Fruit fly (Drosophila melanogaster) whole organism, prepupa: ENCODE data around the gene CG15773.

Source experiments
- Blimp-1 ChIP-seq: fragments of 200-800 bp; sonication (Bioruptor generic); optimal IDR thresholded peaks from 3 replicates; lab custom pipeline; 2017; ENCODE audit warnings: missing biosample characterization, missing genetic modification characterization, mild to moderate bottlenecking, moderate library complexity, missing genetic modification reagents
- CG10631 ChIP-seq: fragments of 200-800 bp; sonication (Bioruptor generic); optimal IDR thresholded peaks from 2 replicates; lab custom pipeline; 2016; ENCODE audit warnings: missing biosample characterization, missing genetic modification characterization
- CG10669 ChIP-seq: fragments of 200-800 bp; sonication (Bioruptor generic); optimal IDR thresholded peaks from 3 replicates; lab custom pipeline; 2018; ENCODE audit warnings: missing biosample characterization, mild to moderate bottlenecking, missing genetic modification characterization, moderate library complexity
- CG11294 ChIP-seq: fragments of 200-800 bp; sonication (Bioruptor generic); IDR thresholded peaks from 2 replicates; pipeline ENCODE4 v1.3.6; 2022; ENCODE audit warnings: missing biosample characterization, missing genetic modification characterization
- CG11902 ChIP-seq: fragments of 200-800 bp; sonication (Bioruptor generic); optimal IDR thresholded peaks from 3 replicates; lab custom pipeline; 2016; ENCODE audit warnings: missing biosample characterization, missing genetic modification characterization
- CG15336 ChIP-seq: fragments of 200-800 bp; sonication (Bioruptor generic); IDR thresholded peaks from 2 replicates; pipeline ENCODE4 v1.3.6; 2022; ENCODE audit warnings: missing biosample characterization, missing genetic modification characterization
- CG1621 ChIP-seq: fragments of 200-800 bp; sonication (Bioruptor generic); optimal IDR thresholded peaks from 3 replicates; lab custom pipeline; 2018; ENCODE audit warnings: missing biosample characterization, mild to moderate bottlenecking, missing genetic modification characterization
- CG3032 ChIP-seq: fragments of 200-800 bp; optimal IDR thresholded peaks from 2 replicates; lab custom pipeline; 2019; ENCODE audit warnings: missing biosample characterization, mild to moderate bottlenecking, missing genetic modification characterization, moderate library complexity
- CG32006 ChIP-seq: fragments of 200-800 bp; sonication (Bioruptor generic); optimal IDR thresholded peaks from 3 replicates; lab custom pipeline; 2017; ENCODE audit warnings: missing biosample characterization, mild to moderate bottlenecking, missing genetic modification characterization
- CG34406 ChIP-seq: fragments of 200-800 bp; sonication (Bioruptor generic); optimal IDR thresholded peaks from 3 replicates; lab custom pipeline; 2016; ENCODE audit warnings: missing biosample characterization, missing genetic modification characterization
- CG3919 ChIP-seq: fragments of 200-800 bp; sonication (Bioruptor generic); optimal IDR thresholded peaks from 3 replicates; lab custom pipeline; 2016; ENCODE audit warnings: missing biosample characterization, missing genetic modification characterization
- CG4318 ChIP-seq: fragments of 200-800 bp; sonication (Bioruptor generic); optimal IDR thresholded peaks from 3 replicates; lab custom pipeline; 2017; ENCODE audit warnings: missing biosample characterization, mild to moderate bottlenecking, missing genetic modification characterization
- CG6163 ChIP-seq: fragments of 200-800 bp; sonication (Bioruptor generic); IDR thresholded peaks from 3 replicates; pipeline ENCODE4 v1.3.6; 2022; ENCODE audit warnings: missing biosample characterization, missing genetic modification characterization
- CG6792 ChIP-seq: fragments of 200-800 bp; sonication (Bioruptor generic); optimal IDR thresholded peaks from 3 replicates; lab custom pipeline; 2016; ENCODE audit warnings: missing biosample characterization, missing genetic modification characterization
- CG6808 ChIP-seq: fragments of 200-800 bp; sonication (Bioruptor generic); optimal IDR thresholded peaks from 3 replicates; lab custom pipeline; 2017; ENCODE audit warnings: missing biosample characterization, missing genetic modification characterization, mild to moderate bottlenecking, moderate library complexity, missing genetic modification reagents
- CG6854 ChIP-seq: fragments of 200-800 bp; sonication (Bioruptor generic); optimal IDR thresholded peaks from 2 replicates; lab custom pipeline; 2017; ENCODE audit warnings: missing biosample characterization, mild to moderate bottlenecking, missing genetic modification characterization
- CG7368 ChIP-seq: fragments of 200-800 bp; sonication (Bioruptor generic); optimal IDR thresholded peaks from 3 replicates; lab custom pipeline; 2016; ENCODE audit warnings: missing biosample characterization, missing genetic modification characterization
- CG8119 ChIP-seq: fragments of 200-800 bp; sonication (Bioruptor generic); IDR thresholded peaks from 3 replicates; pipeline ENCODE4 v1.3.6; 2022; ENCODE audit warnings: missing biosample characterization, missing genetic modification characterization
- CG9139 ChIP-seq: fragments of 200-800 bp; sonication (Bioruptor generic); optimal IDR thresholded peaks from 3 replicates; lab custom pipeline; 2017; ENCODE audit warnings: missing biosample characterization, mild to moderate bottlenecking, missing genetic modification characterization
- Eip78C ChIP-seq: fragments of 200-800 bp; sonication (Bioruptor generic); peaks from one replicate; lab custom pipeline; 2016; ENCODE audit warnings: missing biosample characterization, missing genetic modification characterization
- Eip93F ChIP-seq: fragments of 200-800 bp; sonication (Bioruptor generic); optimal IDR thresholded peaks from 2 replicates; lab custom pipeline; 2016; ENCODE audit warnings: missing biosample characterization, mild to moderate bottlenecking, missing genetic modification characterization
- Ets21C ChIP-seq: fragments of 200-800 bp; sonication (Bioruptor generic); optimal IDR thresholded peaks from 3 replicates; lab custom pipeline; 2016; ENCODE audit warnings: missing biosample characterization, missing genetic modification characterization
- Ets96B ChIP-seq: fragments of 200-800 bp; optimal IDR thresholded peaks from 2 replicates; lab custom pipeline; 2019; ENCODE audit warnings: missing biosample characterization, mild to moderate bottlenecking, missing genetic modification characterization, moderate library complexity
- Hr39 ChIP-seq: fragments of 200-800 bp; sonication (Bioruptor generic); optimal IDR thresholded peaks from 2 replicates; lab custom pipeline; 2016; ENCODE audit warnings: missing biosample characterization, missing genetic modification characterization
- Lpt ChIP-seq: fragments of 200-800 bp; sonication (Bioruptor generic); optimal IDR thresholded peaks from 3 replicates; lab custom pipeline; 2016; ENCODE audit warnings: missing biosample characterization, missing genetic modification characterization
- Met ChIP-seq: fragments of 200-800 bp; sonication (Bioruptor generic); optimal IDR thresholded peaks from 3 replicates; lab custom pipeline; 2016; ENCODE audit warnings: missing biosample characterization, missing genetic modification characterization
- OdsH ChIP-seq: fragments of 200-800 bp; sonication (Bioruptor generic); optimal IDR thresholded peaks from 3 replicates; lab custom pipeline; 2016; ENCODE audit warnings: missing biosample characterization, missing genetic modification characterization
- Smox ChIP-seq: fragments of 200-800 bp; sonication (Bioruptor generic); optimal IDR thresholded peaks from 3 replicates; lab custom pipeline; 2016; ENCODE audit warnings: missing biosample characterization, missing genetic modification characterization
- Sox102F ChIP-seq: fragments of 200-800 bp; sonication (Bioruptor generic); optimal IDR thresholded peaks from 2 replicates; lab custom pipeline; 2016; ENCODE audit warnings: missing biosample characterization, mild to moderate bottlenecking, missing genetic modification characterization
- Sox14 ChIP-seq: fragments of 200-800 bp; sonication (Bioruptor generic); optimal IDR thresholded peaks from 3 replicates; lab custom pipeline; 2016; ENCODE audit warnings: missing biosample characterization, missing genetic modification characterization
- Sox15 ChIP-seq: fragments of 200-800 bp; sonication (Bioruptor generic); optimal IDR thresholded peaks from 3 replicates; lab custom pipeline; 2016; ENCODE audit warnings: missing biosample characterization, missing genetic modification characterization
- achi ChIP-seq: fragments of 200-800 bp; sonication (Bioruptor generic); optimal IDR thresholded peaks from 3 replicates; lab custom pipeline; 2016; ENCODE audit warnings: missing biosample characterization, missing genetic modification characterization
- acj6 ChIP-seq: fragments of 200-800 bp; sonication (Bioruptor generic); optimal IDR thresholded peaks from 3 replicates; lab custom pipeline; 2016; ENCODE audit warnings: missing biosample characterization, missing genetic modification characterization
- cyc ChIP-seq: fragments of 200-800 bp; sonication (Bioruptor generic); optimal IDR thresholded peaks from 3 replicates; lab custom pipeline; 2016; ENCODE audit warnings: missing biosample characterization, missing genetic modification characterization
- dac ChIP-seq: fragments of 200-800 bp; sonication (Bioruptor generic); optimal IDR thresholded peaks from 2 replicates; lab custom pipeline; 2017; ENCODE audit warnings: missing biosample characterization, mild to moderate bottlenecking, missing genetic modification characterization
- dsx ChIP-seq: fragments of 200-800 bp; optimal IDR thresholded peaks from 3 replicates; lab custom pipeline; 2019; ENCODE audit warnings: missing biosample characterization, mild to moderate bottlenecking, missing genetic modification characterization, moderate library complexity; ENCODE audit not compliant: poor library complexity, severe bottlenecking
- eg ChIP-seq: fragments of 200-800 bp; sonication (Bioruptor generic); IDR thresholded peaks from 3 replicates; pipeline ENCODE4 v1.3.6; 2022; ENCODE audit warnings: missing biosample characterization, missing genetic modification characterization
- esn ChIP-seq: fragments of 200-800 bp; sonication (Bioruptor generic); optimal IDR thresholded peaks from 2 replicates; lab custom pipeline; 2016; ENCODE audit warnings: missing biosample characterization, mild to moderate bottlenecking, missing genetic modification characterization, moderate library complexity
- fd59A ChIP-seq: fragments of 200-800 bp; sonication (Bioruptor generic); optimal IDR thresholded peaks from 2 replicates; lab custom pipeline; 2017; ENCODE audit warnings: missing biosample characterization, mild to moderate bottlenecking, missing genetic modification characterization, missing genetic modification reagents
- fd85E ChIP-seq: fragments of 200-800 bp; sonication (Bioruptor generic); optimal IDR thresholded peaks from 3 replicates; lab custom pipeline; 2016; ENCODE audit warnings: missing biosample characterization, missing genetic modification characterization
- fkh ChIP-seq: fragments of 200-800 bp; sonication (Bioruptor generic); optimal IDR thresholded peaks from 3 replicates; lab custom pipeline; 2017; ENCODE audit warnings: missing biosample characterization, mild to moderate bottlenecking, missing genetic modification characterization, moderate library complexity
- net ChIP-seq: fragments of 200-800 bp; sonication (Bioruptor generic); optimal IDR thresholded peaks from 3 replicates; lab custom pipeline; 2016; ENCODE audit warnings: missing biosample characterization, missing genetic modification characterization
- pdm3 ChIP-seq: fragments of 200-800 bp; sonication (Bioruptor generic); optimal IDR thresholded peaks from 3 replicates; lab custom pipeline; 2016; ENCODE audit warnings: missing biosample characterization, missing genetic modification characterization
- spab ChIP-seq: fragments of 200-800 bp; sonication (Bioruptor generic); optimal IDR thresholded peaks from 2 replicates; lab custom pipeline; 2017; ENCODE audit warnings: missing biosample characterization, mild to moderate bottlenecking, missing genetic modification characterization, missing genetic modification reagents
- ss ChIP-seq, 2 experiments: fragments of 200-800 bp; sonication (Bioruptor generic); optimal IDR thresholded peaks; 2 replicates in 1 of 2; 3 replicates in 1 of 2; lab custom pipeline; 2017 to 2018; ENCODE audit warnings: mild to moderate bottlenecking in 2 of 2, missing biosample characterization in 2 of 2, missing genetic modification characterization in 2 of 2, moderate library complexity in 1 of 2
- svp ChIP-seq: fragments of 200-800 bp; sonication (Bioruptor generic); peaks from one replicate; lab custom pipeline; 2016; ENCODE audit warnings: missing biosample characterization, missing genetic modification characterization
- vri ChIP-seq: fragments of 200-800 bp; sonication (Bioruptor generic); optimal IDR thresholded peaks from 3 replicates; lab custom pipeline; 2016; ENCODE audit warnings: missing biosample characterization, mild to moderate bottlenecking, missing genetic modification characterization

CG15773 gene

DNA sequence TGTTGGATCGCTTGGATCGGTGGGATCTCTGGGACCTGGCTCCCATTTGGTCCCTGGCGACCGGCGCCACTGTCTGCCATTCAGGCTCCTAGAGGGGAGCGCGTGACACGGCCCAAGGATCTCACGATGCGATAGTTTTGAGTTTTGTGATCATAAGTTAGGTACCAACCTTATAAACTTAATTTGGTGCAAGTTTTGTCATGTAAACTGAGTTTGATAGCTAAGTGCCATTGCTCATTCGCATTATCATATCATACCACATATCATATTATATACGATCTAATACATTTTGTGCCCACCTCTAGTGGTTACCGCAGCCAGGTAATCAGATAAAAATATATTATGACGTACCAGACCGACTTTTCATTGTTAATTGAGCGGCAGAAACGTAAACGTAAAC, 36.6 kb upstream of the CG15773 start:
- no peak for TF ChIP-seq CG7368 (GFP tag; lab: Kevin White, UChicago)
- no peak for TF ChIP-seq net
- no peak for TF ChIP-seq spab (GFP tag; lab: Kevin White, UChicago)
- TF ChIP-seq CG11294 (GFP tag; lab: Robert Waterston, UW), result no peak
- peak; percentile 84 for TF ChIP-seq Ets96B (tag; lab: Kevin White, UChicago)
- TF ChIP-seq CG1621, result no peak
- TF ChIP-seq Smox, result no peak
- no peak for TF ChIP-seq CG15336 (GFP tag; lab: Robert Waterston, UW)
- TF ChIP-seq esn, result no peak
- TF ChIP-seq CG3919 (GFP tag; lab: Kevin White, UChicago), result no peak
- no peak for TF ChIP-seq CG6792
- no peak for TF ChIP-seq CG6854 (GFP tag; lab: Kevin White, UChicago)
- TF ChIP-seq acj6 (GFP tag; lab: Kevin White, UChicago), result no peak
- no peak for TF ChIP-seq Met (GFP tag; lab: Kevin White, UChicago)
- no peak for TF ChIP-seq svp (GFP tag; lab: Kevin White, UChicago)
- no peak for TF ChIP-seq achi (GFP tag; lab: Kevin White, UChicago)
- peak; percentile 86 for TF ChIP-seq CG3032 (tag; lab: Kevin White, UChicago)
- no peak for TF ChIP-seq CG34406 (GFP tag; lab: Kevin White, UChicago)
- peak; percentile 22; the same call in 1 of the 3 replicates for TF ChIP-seq eg (GFP tag; lab: Robert Waterston, UW)
- TF ChIP-seq pdm3 (GFP tag; lab: Kevin White, UChicago), result no peak
- peak; percentile 29 for TF ChIP-seq CG10669 (GFP tag; lab: Kevin White, UChicago)
- no peak for TF ChIP-seq fd59A (GFP tag; lab: Kevin White, UChicago)
- no peak for TF ChIP-seq dac (GFP tag; lab: Kevin White, UChicago)
- TF ChIP-seq fd85E, result no peak
- no peak for TF ChIP-seq Lpt (GFP tag; lab: Kevin White, UChicago)
- TF ChIP-seq dsx, result peak; percentile 64
- no peak for TF ChIP-seq CG32006 (GFP tag; lab: Kevin White, UChicago)
- no peak for TF ChIP-seq Sox15 (GFP tag; lab: Kevin White, UChicago)
- TF ChIP-seq CG6163 (GFP tag; lab: Robert Waterston, UW), result peak; percentile 37

DNA sequence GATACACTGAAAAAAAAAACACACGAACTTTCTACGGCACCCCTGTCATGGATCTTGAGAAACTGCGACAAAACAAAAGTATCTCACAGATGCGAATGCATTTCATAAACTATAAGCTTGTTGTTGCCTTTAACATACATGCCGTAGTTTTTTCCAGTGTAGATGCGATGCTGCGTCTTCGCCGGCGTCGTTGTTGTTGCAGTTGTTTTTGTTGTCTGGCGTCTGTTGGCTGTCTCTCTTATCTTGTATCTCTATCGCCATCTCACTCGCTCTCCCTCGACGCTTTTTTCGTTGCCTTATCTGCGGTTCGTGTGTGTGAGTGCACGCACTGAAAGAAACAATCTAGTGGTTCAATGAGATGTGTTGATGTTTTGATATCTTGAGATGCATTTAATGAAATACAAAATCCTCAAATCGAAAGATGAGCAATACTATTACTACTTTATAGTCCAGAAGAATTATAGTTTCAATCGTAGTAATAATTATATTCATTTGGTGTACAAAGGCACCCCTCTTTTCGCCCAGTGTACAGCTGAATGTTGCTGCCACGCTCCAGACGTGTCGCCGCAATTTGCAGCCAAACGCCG, 36.0 kb upstream of the CG15773 start:
- TF ChIP-seq Ets96B (tag; lab: Kevin White, UChicago) (peak; percentile 83), CG15336 (GFP tag; lab: Robert Waterston, UW) (peak; percentile 95), CG11902 (GFP tag; lab: Kevin White, UChicago) (peak; percentile 96), Eip93F (GFP tag; lab: Kevin White, UChicago) (peak; percentile 95), Met (GFP tag; lab: Kevin White, UChicago) (peak; percentile 97), vri (GFP tag; lab: Kevin White, UChicago) (peak; percentile 96), CG32006 (GFP tag; lab: Kevin White, UChicago) (peak; percentile 97), CG8119 (GFP tag; lab: Robert Waterston, UW) (peak; percentile 94), CG9139 (GFP tag; lab: Kevin White, UChicago) (peak; percentile 94), CG1621 (peak; percentile 96), CG3032 (tag; lab: Kevin White, UChicago) (peak; percentile 74), eg (GFP tag; lab: Robert Waterston, UW) (peak; percentile 97), OdsH (GFP tag; lab: Kevin White, UChicago) (peak; percentile 96), Blimp-1 (GFP tag; lab: Kevin White, UChicago) (peak; percentile 70), achi (GFP tag; lab: Kevin White, UChicago) (peak; percentile 96), dsx (peak; percentile 84), Sox15 (GFP tag; lab: Kevin White, UChicago) (peak; percentile 96), Sox102F (GFP tag; lab: Kevin White, UChicago) (peak; percentile 97), Hr39 (GFP tag; lab: Kevin White, UChicago) (peak; percentile 98), dac (GFP tag; lab: Kevin White, UChicago) (peak; percentile 96), fd59A (GFP tag; lab: Kevin White, UChicago) (peak; percentile 96), svp (GFP tag; lab: Kevin White, UChicago) (peak; percentile 99), CG6808 (GFP tag; lab: Kevin White, UChicago) (peak; percentile 97), Ets21C (GFP tag; lab: Kevin White, UChicago) (peak; percentile 96), cyc (GFP tag; lab: Kevin White, UChicago) (peak; percentile 99), CG10631 (peak; percentile 97), spab (GFP tag; lab: Kevin White, UChicago) (peak; percentile 97), fkh (GFP tag; lab: Kevin White, UChicago) (peak; percentile 67), CG3919 (GFP tag; lab: Kevin White, UChicago) (peak; percentile 99), ss (GFP tag; optimal IDR thresholded peaks at IDR 0.05; lab: Kevin White, UChicago) (peak; percentile 95 to 97), Eip78C (GFP tag; lab: Kevin White, UChicago) (peak; percentile 99), CG10669 (GFP tag; lab: Kevin White, UChicago) (peak; percentile 94), esn (peak; percentile 98), CG11294 (GFP tag; lab: Robert Waterston, UW) (peak; percentile 89), CG4318 (GFP tag; lab: Kevin White, UChicago) (peak; percentile 94), Sox14 (GFP tag; lab: Kevin White, UChicago) (peak; percentile 98)
